Worm (Caenorhabditis elegans) whole organism, L1 larva: ENCODE results near the gene sipa-1.

Experiments used
- elt-3 ChIP-seq, 6 experiments: fragments of 150-350 bp in 1 of 6; sonication (generic microtip); optimal IDR thresholded peaks; 2 replicates each; lab custom pipeline; 2017 to 2018; ENCODE audit warnings: missing biosample characterization in 6 of 6, missing genetic modification characterization in 6 of 6, inconsistent platforms in 1 of 6
- lin-13 ChIP-seq: fragments of 150-350 bp; optimal IDR thresholded peaks from 2 replicates; lab custom pipeline; 2014; ENCODE audit warnings: missing biosample characterization, missing genetic modification reagents, missing genetic modification characterization
- nhr-237 ChIP-seq: fragments of 150-350 bp; optimal IDR thresholded peaks from 2 replicates; lab custom pipeline; 2014; ENCODE audit warnings: missing biosample characterization, missing genetic modification characterization
- nhr-76 ChIP-seq: sonication (generic microtip); optimal IDR thresholded peaks from 2 replicates; lab custom pipeline; 2017; ENCODE audit warnings: missing biosample characterization, missing genetic modification characterization
- unc-86 ChIP-seq: sonication (generic microtip); optimal IDR thresholded peaks from 2 replicates; lab custom pipeline; 2016; ENCODE audit warnings: missing genetic modification characterization, missing compliant biosample characterization
- ztf-4 ChIP-seq: fragments of 150-350 bp; optimal IDR thresholded peaks from 2 replicates; lab custom pipeline; 2014; ENCODE audit warnings: missing biosample characterization, missing genetic modification characterization

ce11 chrV:11680519-11681203 lies 43.6 kb upstream of the sipa-1 start:
- TF ChIP-seq unc-86 (tag; lab: Kevin White, UChicago) (no peak), nhr-237 (no peak), nhr-76 (no peak), lin-13 (GFP tag; lab: Kevin White, UChicago) (no peak), ztf-4 (tag; lab: Kevin White, UChicago) (no peak), elt-3 (tag; optimal IDR thresholded peaks at IDR 0.05; lab: Kevin White, UChicago) (peak in 3 of 6 experiments; percentile 22 to 49 (median 34))
